Worm (Caenorhabditis elegans) whole organism, L4/young adult: ENCODE measurements around the gene ZK84.2.

Source experiments
- dao-5 ChIP-seq: sonication (generic microtip); optimal IDR thresholded peaks from 2 replicates; lab custom pipeline; 2016; ENCODE audit warnings: missing genotype, missing genetic modification characterization, moderate library complexity, missing compliant biosample characterization
- him-1 ChIP-seq: sonication (generic microtip); optimal IDR thresholded peaks from 2 replicates; lab custom pipeline; 2016; ENCODE audit warnings: missing genotype, missing genetic modification reagents, missing genetic modification characterization, missing compliant biosample characterization

DNA sequence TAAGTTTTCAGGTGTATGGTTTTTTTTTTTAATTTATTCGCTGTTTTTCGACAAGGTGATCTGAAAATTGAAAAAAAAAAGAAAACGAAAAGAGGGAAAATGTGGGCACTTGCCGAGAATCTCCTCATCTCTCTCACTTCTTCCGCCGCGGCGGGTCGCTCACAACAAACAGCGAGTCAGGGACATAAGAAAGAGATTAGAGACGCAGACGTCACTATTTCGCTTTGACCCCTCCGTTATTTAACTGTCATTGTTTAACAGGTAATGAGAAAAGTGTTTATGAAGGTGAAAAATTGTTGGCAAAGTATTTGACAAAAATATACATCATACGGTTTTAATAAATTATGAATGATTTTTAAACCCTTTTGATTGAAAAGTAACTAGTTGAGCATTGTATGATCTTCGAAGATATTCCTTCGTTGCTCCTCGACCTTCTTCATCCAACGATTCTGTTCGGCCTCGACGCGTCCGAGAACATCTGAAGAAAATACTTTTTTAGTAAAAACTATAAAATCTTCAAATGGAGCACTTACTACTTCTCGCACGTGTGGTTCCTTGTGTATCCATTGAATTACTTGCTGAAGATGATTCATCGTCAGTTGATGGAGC lies 32.0 kb downstream of the ZK84.2 start:
- TF ChIP-seq dao-5 (tag; lab: Kevin White, UChicago): no peak
- no peak for TF ChIP-seq him-1
